Worm (Caenorhabditis elegans) whole organism, young adult: Measurements from ENCODE around the gene gldi-7.
A peak's percentile ranks its signal among the peaks of the same experiment; 100 is the strongest.

Experiments used
- B0336.3 ChIP-seq: fragments of 200-800 bp; sonication (Bioruptor generic); IDR thresholded peaks from 2 replicates; pipeline ENCODE4 v1.3.6; 2022; ENCODE audit warnings: missing genetic modification characterization, missing compliant biosample characterization
- C06A6.2 ChIP-seq: fragments of 200-800 bp; sonication (Bioruptor generic); conservative IDR thresholded peaks from 2 replicates; pipeline ENCODE4 v1.3.6; 2022; ENCODE audit warnings: missing genetic modification characterization, missing compliant biosample characterization
- F23B12.7 ChIP-seq: sonication (generic microtip); optimal IDR thresholded peaks from 2 replicates; lab custom pipeline; 2017; ENCODE audit warnings: missing genetic modification characterization, mild to moderate bottlenecking, missing compliant biosample characterization, antibody characterized with exemption, moderate library complexity; ENCODE audit not compliant: insufficient read depth
- F33H1.4 ChIP-seq: fragments of 200-800 bp; sonication (Bioruptor generic); IDR thresholded peaks from 2 replicates; pipeline ENCODE4 v1.3.6; 2022; ENCODE audit warnings: missing genetic modification reagents, missing genetic modification characterization, missing compliant biosample characterization
- F37B4.10 ChIP-seq: fragments of 200-800 bp; sonication (Bioruptor generic); IDR thresholded peaks from 2 replicates; pipeline ENCODE4 v1.3.6; 2022; ENCODE audit warnings: missing genetic modification characterization, missing compliant biosample characterization
- F55B11.4 ChIP-seq: sonication (generic microtip); optimal IDR thresholded peaks from 2 replicates; lab custom pipeline; 2016; ENCODE audit warnings: missing compliant biosample characterization, missing genetic modification characterization, borderline replicate concordance; ENCODE audit not compliant: insufficient read depth
- T26A5.8 ChIP-seq: sonication (generic microtip); optimal IDR thresholded peaks from 2 replicates; lab custom pipeline; 2016; ENCODE audit warnings: missing genetic modification characterization, missing compliant biosample characterization
- Y53G8AR.9 ChIP-seq: fragments of 200-800 bp; sonication (Bioruptor generic); conservative IDR thresholded peaks from 2 replicates; pipeline ENCODE4 v1.3.6; 2022; ENCODE audit warnings: missing genetic modification reagents, missing genetic modification characterization, missing compliant biosample characterization
- Y56A3A.18 ChIP-seq: fragments of 200-800 bp; sonication (Bioruptor generic); IDR thresholded peaks from 2 replicates; pipeline ENCODE4 v1.3.6; 2022; ENCODE audit warnings: missing genetic modification reagents, missing genetic modification characterization, missing compliant biosample characterization
- Y95B8A.8 ChIP-seq: fragments of 200-800 bp; sonication (Bioruptor generic); IDR thresholded peaks from 2 replicates; pipeline ENCODE4 v1.3.6; 2022; ENCODE audit warnings: missing genetic modification reagents, missing genetic modification characterization, missing compliant biosample characterization
- akir-1 ChIP-seq: fragments of 200-800 bp; sonication (Bioruptor generic); optimal IDR thresholded peaks from 2 replicates; lab custom pipeline; 2018; ENCODE audit warnings: mild to moderate bottlenecking, missing genetic modification characterization, moderate library complexity, missing compliant biosample characterization
- aptf-3 ChIP-seq: fragments of 200-800 bp; sonication (Bioruptor generic); IDR thresholded peaks from 2 replicates; pipeline ENCODE4 v1.3.6; 2022; ENCODE audit warnings: missing genetic modification characterization, missing compliant biosample characterization
- atf-7 ChIP-seq: sonication (generic microtip); optimal IDR thresholded peaks from 2 replicates; lab custom pipeline; 2017; ENCODE audit warnings: mild to moderate bottlenecking, missing genetic modification characterization, missing compliant biosample characterization
- ccch-3 ChIP-seq: fragments of 200-800 bp; sonication (Bioruptor generic); optimal IDR thresholded peaks from 2 replicates; lab custom pipeline; 2018; ENCODE audit warnings: mild to moderate bottlenecking, missing genetic modification characterization, missing compliant biosample characterization
- cebp-1 ChIP-seq, 2 experiments: fragments of 200-800 bp in 1 of 2; sonication (Bioruptor generic) in 1 of 2; sonication (generic microtip) in 1 of 2; IDR thresholded peaks in 1 of 2; optimal IDR thresholded peaks in 1 of 2; 2 replicates each; pipeline versions ENCODE4 v1.3.6 to Lab custom; 2017 to 2022; ENCODE audit warnings: missing compliant biosample characterization in 2 of 2, missing genetic modification characterization in 2 of 2, mild to moderate bottlenecking in 1 of 2, missing genetic modification reagents in 1 of 2, moderate library complexity in 1 of 2
- ceh-27 ChIP-seq: fragments of 200-800 bp; sonication (Bioruptor generic); optimal IDR thresholded peaks from 2 replicates; lab custom pipeline; 2018; ENCODE audit warnings: mild to moderate bottlenecking, missing genetic modification characterization, moderate library complexity, missing compliant biosample characterization
- egrh-3 ChIP-seq: fragments of 200-800 bp; sonication (Bioruptor generic); IDR thresholded peaks from 2 replicates; pipeline ENCODE4 v1.3.6; 2022; ENCODE audit warnings: missing genetic modification reagents, missing genetic modification characterization, missing compliant biosample characterization
- fkh-3 ChIP-seq: sonication (generic microtip); optimal IDR thresholded peaks from 2 replicates; lab custom pipeline; 2016; ENCODE audit warnings: mild to moderate bottlenecking, missing genetic modification characterization, missing compliant biosample characterization
- him-1 ChIP-seq: sonication (generic microtip); optimal IDR thresholded peaks from 2 replicates; lab custom pipeline; 2016; ENCODE audit warnings: missing genotype, missing genetic modification reagents, missing genetic modification characterization, missing compliant biosample characterization
- hlh-26 ChIP-seq: fragments of 200-800 bp; sonication (Bioruptor generic); conservative IDR thresholded peaks from 2 replicates; pipeline ENCODE4 v1.3.6; 2022; ENCODE audit warnings: missing genetic modification reagents, missing genetic modification characterization, missing compliant biosample characterization
- let-607 ChIP-seq, 2 experiments: fragments of 200-800 bp in 1 of 2; sonication (Bioruptor generic) in 1 of 2; sonication (generic microtip) in 1 of 2; optimal IDR thresholded peaks; 2 replicates each; lab custom pipeline; 2016 to 2018; ENCODE audit warnings: mild to moderate bottlenecking in 2 of 2, missing compliant biosample characterization in 2 of 2, missing genetic modification characterization in 2 of 2, moderate library complexity in 2 of 2, missing genotype in 1 of 2
- lin-40 ChIP-seq: sonication (generic microtip); optimal IDR thresholded peaks from 2 replicates; lab custom pipeline; 2016; ENCODE audit warnings: missing genetic modification characterization, mild to moderate bottlenecking, missing compliant biosample characterization, missing genotype, missing genetic modification reagents
- lsy-27 ChIP-seq: sonication (generic microtip); optimal IDR thresholded peaks from 2 replicates; lab custom pipeline; 2017; ENCODE audit warnings: missing genetic modification characterization, mild to moderate bottlenecking, missing compliant biosample characterization, antibody characterized with exemption, missing genotype, borderline replicate concordance; ENCODE audit not compliant: insufficient read depth
- madf-10 ChIP-seq: sonication (generic microtip); optimal IDR thresholded peaks from 2 replicates; lab custom pipeline; 2016; ENCODE audit warnings: mild to moderate bottlenecking, missing genetic modification characterization, missing compliant biosample characterization
- nfya-1 ChIP-seq: sonication (generic microtip); optimal IDR thresholded peaks from 2 replicates; lab custom pipeline; 2017; ENCODE audit warnings: antibody characterized with exemption, missing compliant biosample characterization, missing genetic modification characterization, borderline replicate concordance; ENCODE audit not compliant: insufficient read depth
- nhr-80 ChIP-seq: sonication (generic microtip); optimal IDR thresholded peaks from 2 replicates; lab custom pipeline; 2016; ENCODE audit warnings: missing genetic modification characterization, missing compliant biosample characterization
- rcor-1 ChIP-seq: fragments of 200-800 bp; sonication (Bioruptor generic); IDR thresholded peaks from 2 replicates; pipeline ENCODE4 v1.3.6; 2022; ENCODE audit warnings: missing genetic modification reagents, missing genetic modification characterization, missing compliant biosample characterization
- rpc-1 ChIP-seq, 2 experiments: fragments of 150-350 bp in 1 of 2; sonication (generic microtip) in 1 of 2; optimal IDR thresholded peaks; 2 replicates each; lab custom pipeline; 2014 to 2018; ENCODE audit warnings: missing biosample characterization in 1 of 2, missing genetic modification characterization in 1 of 2, missing genetic modification reagents in 1 of 2, missing genotype in 1 of 2
- sea-2 ChIP-seq: fragments of 200-800 bp; sonication (Bioruptor generic); IDR thresholded peaks from 2 replicates; pipeline ENCODE4 v1.3.6; 2022; ENCODE audit warnings: missing genetic modification characterization, missing compliant biosample characterization
- tbp1 ChIP-seq: fragments of 200-800 bp; sonication (Bioruptor generic); optimal IDR thresholded peaks from 2 replicates; lab custom pipeline; 2018; ENCODE audit warnings: mild to moderate bottlenecking, missing genetic modification characterization, missing compliant biosample characterization
- tbx-9 ChIP-seq: sonication (generic microtip); optimal IDR thresholded peaks from 2 replicates; lab custom pipeline; 2016; ENCODE audit warnings: borderline replicate concordance, missing genetic modification characterization, inconsistent platforms, missing compliant biosample characterization
- tlf-1 ChIP-seq: fragments of 200-800 bp; sonication (Bioruptor generic); optimal IDR thresholded peaks from 2 replicates; lab custom pipeline; 2018; ENCODE audit warnings: mild to moderate bottlenecking, missing genetic modification characterization, missing compliant biosample characterization
- zfh-2 ChIP-seq: fragments of 200-800 bp; sonication (Bioruptor generic); conservative IDR thresholded peaks from 2 replicates; pipeline ENCODE4 v1.3.6; 2022; ENCODE audit warnings: missing genetic modification reagents, missing genetic modification characterization, missing compliant biosample characterization
- ztf-22 ChIP-seq: fragments of 200-800 bp; sonication (Bioruptor generic); optimal IDR thresholded peaks from 2 replicates; lab custom pipeline; 2018; ENCODE audit warnings: mild to moderate bottlenecking, missing genetic modification characterization, moderate library complexity, missing compliant biosample characterization

Gene gldi-7

DNA sequence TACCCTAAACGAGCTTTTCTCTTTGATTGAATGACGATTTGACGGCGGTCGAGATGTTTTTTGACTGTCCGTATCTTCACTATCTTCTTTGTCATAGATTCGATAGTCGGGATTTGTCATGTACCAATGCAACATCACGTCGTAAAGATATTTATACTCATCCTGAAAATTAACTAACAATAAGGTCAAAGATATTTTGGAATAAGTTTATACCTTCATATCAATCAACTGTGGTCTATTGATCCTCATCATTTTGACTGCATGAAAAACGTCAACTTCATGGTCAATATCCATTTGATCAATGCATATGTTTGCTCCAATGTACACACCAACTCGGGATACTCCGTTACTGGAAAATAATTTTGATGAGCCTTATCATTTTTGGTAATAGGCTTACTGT is 42.9 kb downstream of the gldi-7 start:
- TF ChIP-seq F37B4.10 (GFP tag; lab: Robert Waterston, UW): no peak
- no peak for TF ChIP-seq rpc-1 (optimal IDR thresholded peaks at IDR 0.05; lab: Kevin White, UChicago)
- no peak for TF ChIP-seq rpc-1 (tag; optimal IDR thresholded peaks at IDR 0.05; lab: Kevin White, UChicago)

DNA sequence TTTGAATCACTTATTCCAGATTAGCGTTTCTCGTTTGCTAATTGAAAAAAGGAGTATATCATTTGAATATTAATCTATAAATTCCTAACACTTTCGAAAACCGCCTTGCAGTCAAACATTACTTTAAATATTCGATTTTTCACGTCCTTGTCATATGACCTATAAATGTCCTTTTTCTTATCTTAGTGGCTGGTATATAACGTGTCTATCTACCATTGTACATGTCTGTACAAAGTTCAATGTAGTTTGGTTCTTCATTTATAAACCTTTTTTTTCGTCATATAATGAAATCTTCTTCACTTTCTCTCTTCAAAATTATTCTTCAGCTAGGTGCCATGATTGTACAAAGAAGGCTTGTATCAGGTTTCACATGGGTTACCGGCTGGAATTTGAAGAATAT is 45.4 kb downstream of the gldi-7 start, which contains the start of gene gbh-2:
Gene gbh-2 (plus strand): TSS at position 277 of the 400 bp plus-strand sequence.
- TF ChIP-seq F23B12.7 (tag; lab: Kevin White, UChicago): no peak
- no peak for TF ChIP-seq F55B11.4
- no peak for TF ChIP-seq cebp-1 (GFP tag; IDR thresholded peaks at IDR 0.05; lab: Robert Waterston, UW)
- peak; percentile 42 for TF ChIP-seq cebp-1 (tag; optimal IDR thresholded peaks at IDR 0.05; lab: Kevin White, UChicago)
- no peak for TF ChIP-seq fkh-3 (tag; lab: Kevin White, UChicago)
- no peak for TF ChIP-seq F33H1.4 (GFP tag; lab: Robert Waterston, UW)
- TF ChIP-seq him-1 (tag; lab: Kevin White, UChicago): no peak
- peak; percentile 41 for TF ChIP-seq tbp1 (GFP tag; lab: Kevin White, UChicago)
- TF ChIP-seq sea-2 (GFP tag; lab: Robert Waterston, UW): no peak
- TF ChIP-seq lsy-27 (tag; lab: Kevin White, UChicago): no peak
- TF ChIP-seq madf-10: peak; percentile 25
- TF ChIP-seq B0336.3 (GFP tag; lab: Robert Waterston, UW): no peak
- TF ChIP-seq aptf-3 (GFP tag; lab: Robert Waterston, UW): no peak
- no peak for TF ChIP-seq tbx-9 (tag; lab: Kevin White, UChicago)
- no peak for TF ChIP-seq ceh-27 (GFP tag; lab: Kevin White, UChicago)
- peak; percentile 14 for TF ChIP-seq lin-40 (tag; lab: Kevin White, UChicago)
- no peak for TF ChIP-seq ccch-3 (GFP tag; lab: Kevin White, UChicago)
- peak in 1 of 2 experiments; percentile 38 for TF ChIP-seq let-607 (tag; optimal IDR thresholded peaks at IDR 0.05; lab: Kevin White, UChicago)
- peak; percentile 7 for TF ChIP-seq tlf-1 (GFP tag; lab: Kevin White, UChicago)
- no peak for TF ChIP-seq rcor-1
- peak; percentile 57 for TF ChIP-seq nhr-80
- no peak for TF ChIP-seq nfya-1
- TF ChIP-seq atf-7: peak; percentile 27

DNA sequence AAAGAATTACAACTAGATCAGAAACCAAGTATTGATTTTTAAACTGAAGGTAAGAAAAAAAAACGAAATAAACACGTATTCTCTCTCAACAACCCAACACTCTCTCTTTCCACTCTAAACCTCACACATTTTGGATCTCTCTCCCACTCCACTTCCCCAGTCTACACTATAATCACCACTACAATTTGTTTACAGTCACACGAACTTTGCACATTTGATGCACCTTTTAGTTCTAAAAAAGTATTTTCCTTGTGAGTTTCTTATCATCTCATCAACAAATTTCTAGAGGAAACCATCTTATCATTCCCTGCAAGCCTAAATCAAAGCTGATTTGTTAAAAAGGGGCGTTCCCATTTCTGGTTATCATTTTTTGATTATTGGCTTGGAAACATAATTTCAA is 46.5 kb downstream of the gldi-7 start:
- no peak for TF ChIP-seq zfh-2 (GFP tag; lab: Robert Waterston, UW)
- no peak for TF ChIP-seq akir-1 (GFP tag; lab: Kevin White, UChicago)
- 0 out of 2 replicates have a peak, but pooled peaks have one; percentile 58 for TF ChIP-seq Y53G8AR.9 (GFP tag; lab: Robert Waterston, UW)
- TF ChIP-seq nhr-80: peak; percentile 66
- no peak for TF ChIP-seq C06A6.2
- TF ChIP-seq egrh-3 (GFP tag; lab: Robert Waterston, UW): no peak
- peak; percentile 43; the same call in 1 of the 2 replicates for TF ChIP-seq B0336.3 (GFP tag; lab: Robert Waterston, UW)
- TF ChIP-seq tbp1 (GFP tag; lab: Kevin White, UChicago): no peak
- TF ChIP-seq hlh-26 (GFP tag; lab: Robert Waterston, UW): no peak
- peak; percentile 18 for TF ChIP-seq ztf-22
- no peak for TF ChIP-seq Y95B8A.8
- peak; percentile 80 for TF ChIP-seq Y56A3A.18
- TF ChIP-seq T26A5.8 (tag; lab: Kevin White, UChicago): no peak
- no peak for TF ChIP-seq cebp-1 (GFP tag; IDR thresholded peaks at IDR 0.05; lab: Robert Waterston, UW)
- TF ChIP-seq cebp-1 (tag; optimal IDR thresholded peaks at IDR 0.05; lab: Kevin White, UChicago): peak; percentile 31
- TF ChIP-seq, all 124 proteins: peak for 6
